Fruit fly (Drosophila melanogaster): ENCODE results near the gene CG43061.
A peak's percentile ranks its signal among the peaks of the same experiment; 100 is the strongest.

The CG43061 gene

dm6 chr3R:8029496-8030013 lies 19.9 kb upstream of the CG43061 start, which contains the start of gene ImpE3 (continued):
- TF ChIP-seq ss (GFP tag; optimal IDR thresholded peaks at IDR 0.05) (peak in 1 of 2 experiments; percentile 2), CG7368 (GFP tag; optimal IDR thresholded peaks at IDR 0.05) (peak; percentile 23), Met (GFP tag; optimal IDR thresholded peaks at IDR 0.05) (peak; percentile 82), Eip78C (GFP tag) (peak; percentile 87), salr (GFP tag; optimal IDR thresholded peaks at IDR 0.05) (no peak), Lpt (GFP tag; optimal IDR thresholded peaks at IDR 0.05) (no peak), Blimp-1 (GFP tag; optimal IDR thresholded peaks at IDR 0.05) (no peak), CG1621 (tag; optimal IDR thresholded peaks at IDR 0.05) (no peak), Hr39 (GFP tag; optimal IDR thresholded peaks at IDR 0.05) (peak; percentile 51), CG11294 (GFP tag; IDR thresholded peaks at IDR 0.05) (no peak), CG3919 (GFP tag; optimal IDR thresholded peaks at IDR 0.05) (peak; percentile 57), Eip93F (GFP tag; optimal IDR thresholded peaks at IDR 0.05) (peak; percentile 86), fd59A (GFP tag; optimal IDR thresholded peaks at IDR 0.05) (no peak), lz (GFP tag; optimal IDR thresholded peaks at IDR 0.05) (peak; percentile 81), CG6276 (GFP tag; optimal IDR thresholded peaks at IDR 0.05) (peak; percentile 55)

DNA sequence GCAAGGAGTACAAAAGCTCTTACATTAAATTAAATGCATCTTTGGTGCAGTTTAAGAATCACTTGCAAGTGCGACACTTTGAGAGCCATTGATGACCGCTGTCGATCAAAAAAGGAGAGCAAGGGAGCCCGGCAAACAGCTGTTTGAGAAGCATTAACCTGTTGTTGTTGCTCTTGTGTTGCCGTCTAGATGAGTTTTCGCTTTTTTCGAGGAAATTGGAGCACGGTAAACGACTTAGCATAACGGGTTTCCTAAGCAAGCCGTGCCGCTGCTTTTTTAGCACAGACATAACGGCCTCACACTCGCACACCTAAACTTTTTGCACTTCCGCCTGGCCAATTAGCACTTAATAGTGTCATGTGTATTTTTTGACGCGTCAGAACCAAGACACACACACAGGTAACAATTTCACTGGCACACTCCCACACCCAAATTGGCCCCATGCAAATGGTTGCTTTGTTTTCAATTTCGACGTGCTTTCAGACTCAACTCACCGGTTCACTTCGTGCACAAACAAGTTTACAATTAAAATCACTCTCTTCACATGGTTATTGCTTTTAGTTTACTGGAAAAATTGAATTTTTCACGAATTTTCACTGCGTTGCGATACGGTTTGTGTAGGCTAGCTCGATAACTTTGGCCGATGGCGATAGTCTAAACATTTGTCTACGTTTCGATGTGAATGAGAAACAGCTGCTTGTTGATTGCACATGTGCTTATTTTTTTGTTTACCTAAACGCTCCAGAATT lies 19.1 kb upstream of the CG43061 start, which contains the start of the genes CG10903 and CG2747:
Gene CG10903 (plus strand): TSS at position 261 of the 749 bp plus-strand sequence.
Gene CG2747 (minus strand): TSS at position 640 of the 749 bp plus-strand sequence.
- no peak for TF ChIP-seq Hr39 (GFP tag; optimal IDR thresholded peaks at IDR 0.05)
- TF ChIP-seq CG11902 (GFP tag; optimal IDR thresholded peaks at IDR 0.05) = no peak
- no peak for TF ChIP-seq dac (GFP tag; optimal IDR thresholded peaks at IDR 0.05)
- no peak for TF ChIP-seq CG6854 (GFP tag; optimal IDR thresholded peaks at IDR 0.05)
- no peak for TF ChIP-seq CG31627 (GFP tag; optimal IDR thresholded peaks at IDR 0.05)
- no peak for TF ChIP-seq Hr4 (GFP tag; optimal IDR thresholded peaks at IDR 0.05)
- TF ChIP-seq Eip75B (GFP tag; optimal IDR thresholded peaks at IDR 0.05) = no peak
- no peak for TF ChIP-seq net (GFP tag; optimal IDR thresholded peaks at IDR 0.05)
- TF ChIP-seq CG8319 (GFP tag; optimal IDR thresholded peaks at IDR 0.05) = no peak
- TF ChIP-seq CG7368 (GFP tag; optimal IDR thresholded peaks at IDR 0.05) = no peak
- no peak for TF ChIP-seq fd59A (GFP tag; optimal IDR thresholded peaks at IDR 0.05)
- TF ChIP-seq Eip93F (GFP tag; optimal IDR thresholded peaks at IDR 0.05) = no peak
- peak; percentile 93 for TF ChIP-seq fkh (GFP tag; optimal IDR thresholded peaks at IDR 0.05)
- TF ChIP-seq cyc (GFP tag; optimal IDR thresholded peaks at IDR 0.05) = no peak
- TF ChIP-seq ss (GFP tag; optimal IDR thresholded peaks at IDR 0.05) = no peak
- peak; percentile 59 for TF ChIP-seq Sox14 (GFP tag; optimal IDR thresholded peaks at IDR 0.05)
- no peak for TF ChIP-seq Ets21C (GFP tag; optimal IDR thresholded peaks at IDR 0.05)
- TF ChIP-seq CG3919 (GFP tag; optimal IDR thresholded peaks at IDR 0.05) = no peak
- TF ChIP-seq Eip78C (GFP tag) = peak; percentile 73
- TF ChIP-seq eg (GFP tag; IDR thresholded peaks at IDR 0.05) = no peak
- no peak for TF ChIP-seq dsx (GFP tag; optimal IDR thresholded peaks at IDR 0.05; ENCODE audit: poor library complexity, severe bottlenecking)
- TF ChIP-seq Sox15 (GFP tag; optimal IDR thresholded peaks at IDR 0.05) = no peak
- no peak for TF ChIP-seq Gug (GFP tag; IDR thresholded peaks at IDR 0.05)
- no peak for TF ChIP-seq CG16779 (tag; optimal IDR thresholded peaks at IDR 0.05)
- 0 out of 3 replicates have a peak, but pooled peaks have one; percentile 21 for TF ChIP-seq CG6163 (GFP tag; IDR thresholded peaks at IDR 0.05)
- TF ChIP-seq CG3032 (tag; optimal IDR thresholded peaks at IDR 0.05) = no peak
- TF ChIP-seq Met (GFP tag; optimal IDR thresholded peaks at IDR 0.05) = no peak
- no peak for TF ChIP-seq CG11294 (GFP tag; IDR thresholded peaks at IDR 0.05)
- TF ChIP-seq Blimp-1 (GFP tag; optimal IDR thresholded peaks at IDR 0.05) = peak; percentile 65
- TF ChIP-seq CG6792 (GFP tag; optimal IDR thresholded peaks at IDR 0.05) = no peak
- no peak for TF ChIP-seq CG9139 (GFP tag; optimal IDR thresholded peaks at IDR 0.05)
- TF ChIP-seq svp (GFP tag) = peak; percentile 51
- TF ChIP-seq CG8632 (GFP tag; optimal IDR thresholded peaks at IDR 0.05) = no peak
- no peak for TF ChIP-seq Ets96B (tag; optimal IDR thresholded peaks at IDR 0.05)
- TF ChIP-seq CG4318 (GFP tag; optimal IDR thresholded peaks at IDR 0.05) = no peak
- no peak for TF ChIP-seq CG32006 (GFP tag; optimal IDR thresholded peaks at IDR 0.05)
- TF ChIP-seq Smox (GFP tag; optimal IDR thresholded peaks at IDR 0.05) = no peak
- TF ChIP-seq pdm3 (GFP tag; optimal IDR thresholded peaks at IDR 0.05) = no peak
- TF ChIP-seq topi (GFP tag; optimal IDR thresholded peaks at IDR 0.05) = no peak
- no peak for TF ChIP-seq CG10631 (GFP tag; optimal IDR thresholded peaks at IDR 0.05)
- no peak for TF ChIP-seq CG34406 (GFP tag; optimal IDR thresholded peaks at IDR 0.05)
- no peak for TF ChIP-seq spab (GFP tag; optimal IDR thresholded peaks at IDR 0.05)
